Worm (Caenorhabditis elegans) whole organism, late embryonic: Measurements from ENCODE around the gene Y38C1BA.4.

Experiments
- C08G9.2 ChIP-seq: sonication (generic microtip); optimal IDR thresholded peaks from 2 replicates; lab custom pipeline; 2016; ENCODE audit warnings: mild to moderate bottlenecking, missing genetic modification characterization, moderate library complexity, missing compliant biosample characterization
- C38D4.7 ChIP-seq: fragments of 200-800 bp; sonication (Bioruptor generic); optimal IDR thresholded peaks from 2 replicates; lab custom pipeline; 2018; ENCODE audit warnings: mild to moderate bottlenecking, missing genetic modification characterization, moderate library complexity, missing compliant biosample characterization
- F13H6.1 ChIP-seq: sonication (generic microtip); optimal IDR thresholded peaks from 2 replicates; lab custom pipeline; 2016; ENCODE audit warnings: missing genetic modification characterization, missing compliant biosample characterization
- K02D7.2 ChIP-seq: sonication (generic microtip); optimal IDR thresholded peaks from 2 replicates; lab custom pipeline; 2017; ENCODE audit warnings: mild to moderate bottlenecking, missing genetic modification characterization, missing compliant biosample characterization
- K09A11.1 ChIP-seq: sonication (generic microtip); optimal IDR thresholded peaks from 2 replicates; lab custom pipeline; 2017; ENCODE audit warnings: antibody characterized with exemption, mild to moderate bottlenecking, missing genetic modification characterization, missing compliant biosample characterization; ENCODE audit not compliant: insufficient read depth
- ahr-1 ChIP-seq: sonication (generic microtip); optimal IDR thresholded peaks from 2 replicates; lab custom pipeline; 2016; ENCODE audit warnings: missing genetic modification characterization, missing compliant biosample characterization
- ceh-18 ChIP-seq: sonication (generic microtip); optimal IDR thresholded peaks from 2 replicates; lab custom pipeline; 2016; ENCODE audit warnings: missing genetic modification characterization, missing compliant biosample characterization
- ceh-24 ChIP-seq: sonication (generic microtip); optimal IDR thresholded peaks from 2 replicates; lab custom pipeline; 2016; ENCODE audit warnings: mild to moderate bottlenecking, missing genetic modification characterization, missing compliant biosample characterization
- ceh-30 ChIP-seq: fragments of 150-350 bp; optimal IDR thresholded peaks from 2 replicates; lab custom pipeline; 2014; ENCODE audit warnings: missing biosample characterization, missing genetic modification characterization
- ceh-31 ChIP-seq: sonication (generic microtip); optimal IDR thresholded peaks from 2 replicates; lab custom pipeline; 2016; ENCODE audit warnings: missing genetic modification characterization, missing compliant biosample characterization
- dmd-4 ChIP-seq: sonication (generic microtip); optimal IDR thresholded peaks from 2 replicates; lab custom pipeline; 2016; ENCODE audit warnings: borderline replicate concordance, missing genetic modification characterization, missing compliant biosample characterization
- fkh-6 ChIP-seq: sonication (generic microtip); optimal IDR thresholded peaks from 2 replicates; lab custom pipeline; 2016; ENCODE audit warnings: missing genetic modification characterization, missing compliant biosample characterization
- hlh-13 ChIP-seq: fragments of 200-800 bp; sonication (Bioruptor generic); optimal IDR thresholded peaks from 2 replicates; lab custom pipeline; 2018; ENCODE audit warnings: mild to moderate bottlenecking, missing genetic modification characterization, missing compliant biosample characterization
- hlh-15 ChIP-seq: sonication (generic microtip); optimal IDR thresholded peaks from 2 replicates; lab custom pipeline; 2016; ENCODE audit warnings: missing genetic modification characterization, missing compliant biosample characterization
- hlh-30 ChIP-seq: sonication (generic microtip); optimal IDR thresholded peaks from 2 replicates; lab custom pipeline; 2017; ENCODE audit warnings: antibody characterized with exemption, missing genetic modification characterization, missing compliant biosample characterization; ENCODE audit not compliant: insufficient read depth
- hlh-6 ChIP-seq: sonication (generic microtip); optimal IDR thresholded peaks from 2 replicates; lab custom pipeline; 2016; ENCODE audit warnings: missing genotype, missing genetic modification characterization, missing compliant biosample characterization
- hlh-8 ChIP-seq: sonication (generic microtip); optimal IDR thresholded peaks from 2 replicates; lab custom pipeline; 2016; ENCODE audit warnings: missing genotype, missing genetic modification characterization, missing compliant biosample characterization
- nhr-11 ChIP-seq: fragments of 150-350 bp; optimal IDR thresholded peaks from 2 replicates; lab custom pipeline; 2014; ENCODE audit warnings: missing biosample characterization, missing genetic modification characterization
- pat-9 ChIP-seq: fragments of 200-800 bp; sonication (Bioruptor generic); optimal IDR thresholded peaks from 2 replicates; lab custom pipeline; 2018; ENCODE audit warnings: mild to moderate bottlenecking, missing genetic modification characterization, moderate library complexity, missing compliant biosample characterization
- pax-1 ChIP-seq: fragments of 150-350 bp; optimal IDR thresholded peaks from 2 replicates; lab custom pipeline; 2014; ENCODE audit warnings: missing biosample characterization, missing genetic modification characterization
- pha-2 ChIP-seq: sonication (generic microtip); optimal IDR thresholded peaks from 2 replicates; lab custom pipeline; 2017; ENCODE audit warnings: mild to moderate bottlenecking, missing genetic modification characterization, missing compliant biosample characterization
- ref-2 ChIP-seq: sonication (generic microtip); optimal IDR thresholded peaks from 2 replicates; lab custom pipeline; 2016; ENCODE audit warnings: missing genetic modification characterization, missing compliant biosample characterization
- sox-2 ChIP-seq: fragments of 200-800 bp; sonication (Bioruptor generic); IDR thresholded peaks from 2 replicates; pipeline ENCODE4 v1.3.6; 2022; ENCODE audit warnings: missing genetic modification reagents, missing genetic modification characterization, missing compliant biosample characterization
- syd-9 ChIP-seq: sonication (generic microtip); optimal IDR thresholded peaks from 2 replicates; lab custom pipeline; 2016; ENCODE audit warnings: mild to moderate bottlenecking, missing genetic modification characterization, moderate library complexity, missing compliant biosample characterization
- tbx-2 ChIP-seq: sonication (generic microtip); optimal IDR thresholded peaks from 2 replicates; lab custom pipeline; 2016; ENCODE audit warnings: missing genetic modification characterization, missing compliant biosample characterization
- tbx-7 ChIP-seq: sonication (generic microtip); optimal IDR thresholded peaks from 2 replicates; lab custom pipeline; 2016; ENCODE audit warnings: missing genotype, missing genetic modification characterization, missing compliant biosample characterization
- unc-3 ChIP-seq, 2 experiments: fragments of 200-800 bp in 1 of 2; sonication (Bioruptor generic) in 1 of 2; sonication (generic microtip) in 1 of 2; conservative IDR thresholded peaks in 1 of 2; optimal IDR thresholded peaks in 1 of 2; 2 replicates each; pipeline versions ENCODE4 v1.3.6 to Lab custom; 2016 to 2022; ENCODE audit warnings: missing compliant biosample characterization in 2 of 2, missing genetic modification characterization in 2 of 2, missing genetic modification reagents in 1 of 2
- unc-42 ChIP-seq: sonication (generic microtip); optimal IDR thresholded peaks from 2 replicates; lab custom pipeline; 2016; ENCODE audit warnings: missing genotype, missing genetic modification characterization, missing compliant biosample characterization
- unc-55 ChIP-seq: sonication (generic microtip); optimal IDR thresholded peaks from 2 replicates; lab custom pipeline; 2017; ENCODE audit warnings: missing biosample characterization, missing genetic modification reagents, missing genetic modification characterization
- zip-5 ChIP-seq: sonication (generic microtip); optimal IDR thresholded peaks from 2 replicates; lab custom pipeline; 2016; ENCODE audit warnings: missing genetic modification characterization, missing compliant biosample characterization
- ztf-16 ChIP-seq: sonication (generic microtip); optimal IDR thresholded peaks from 2 replicates; lab custom pipeline; 2017; ENCODE audit warnings: missing genetic modification characterization, missing compliant biosample characterization

The Y38C1BA.4 gene

ce11 chrIV:1803882-1804281 is 17.8 kb upstream of the Y38C1BA.4 start, which contains the start of gene Y38C1BA.1:
Gene Y38C1BA.1 (minus strand): TSS chrIV:1803982.
- TF ChIP-seq sox-2 (GFP tag; lab: Robert Waterston, UW) = no peak
- TF ChIP-seq ceh-18 (tag; lab: Kevin White, UChicago) = no peak
- TF ChIP-seq ref-2 (tag; lab: Kevin White, UChicago) = no peak
- TF ChIP-seq nhr-11 (tag; lab: Kevin White, UChicago) = no peak
- no peak for TF ChIP-seq syd-9 (tag; lab: Kevin White, UChicago)

ce11 chrIV:1804613-1805012 is 17.0 kb upstream of the Y38C1BA.4 start:
- TF ChIP-seq unc-55 (GFP tag; lab: Kevin White, UChicago) = no peak
- TF ChIP-seq, all 69 proteins: peak for 0

- TF ChIP-seq ceh-24 (tag; lab: Kevin White, UChicago) (no peak), C08G9.2 (tag; lab: Kevin White, UChicago) (no peak), pat-9 (no peak), tbx-2 (tag; lab: Kevin White, UChicago) (no peak)
Measured at ce11 chrIV:1813869-1814268, 7.8 kb upstream of the Y38C1BA.4 start.

- TF ChIP-seq pha-2 (tag; lab: Kevin White, UChicago) = no peak
- TF ChIP-seq unc-42 (tag; lab: Kevin White, UChicago) = peak; percentile 32
- TF ChIP-seq tbx-2 (tag; lab: Kevin White, UChicago) = peak; percentile 17
Measured at ce11 chrIV:1814764-1815518, 6.7 kb upstream of the Y38C1BA.4 start, which contains the start of gene snn-1. Gene snn-1 (minus strand): TSS chrIV:1815118.

- TF ChIP-seq hlh-15 (no peak), dmd-4 (tag; lab: Kevin White, UChicago) (no peak), unc-42 (tag; lab: Kevin White, UChicago) (peak; percentile 73), ceh-31 (tag; lab: Kevin White, UChicago) (peak; percentile 11)
Measured at ce11 chrIV:1816238-1816637, 5.4 kb upstream of the Y38C1BA.4 start.

- no peak for TF ChIP-seq fkh-6 (tag; lab: Kevin White, UChicago)
- no peak for TF ChIP-seq C38D4.7 (GFP tag; lab: Kevin White, UChicago)
- TF ChIP-seq hlh-13 (GFP tag; lab: Kevin White, UChicago) = no peak
- TF ChIP-seq hlh-30 (tag; lab: Kevin White, UChicago) = no peak
- TF ChIP-seq ceh-24 (tag; lab: Kevin White, UChicago) = no peak
- TF ChIP-seq K09A11.1 (tag; lab: Kevin White, UChicago) = no peak
- TF ChIP-seq ztf-16 = no peak
- no peak for TF ChIP-seq K02D7.2 (tag; lab: Kevin White, UChicago)
- TF ChIP-seq hlh-8 (tag; lab: Kevin White, UChicago) = no peak
- no peak for TF ChIP-seq zip-5 (tag; lab: Kevin White, UChicago)
- TF ChIP-seq hlh-6 (tag; lab: Kevin White, UChicago) = no peak
- no peak for TF ChIP-seq pax-1 (tag; lab: Kevin White, UChicago)
- no peak for TF ChIP-seq nhr-11 (tag; lab: Kevin White, UChicago)
- no peak for TF ChIP-seq F13H6.1
- TF ChIP-seq unc-3 (GFP tag; conservative IDR thresholded peaks at IDR 0.05; lab: Robert Waterston, UW) = no peak
- no peak for TF ChIP-seq unc-3 (tag; optimal IDR thresholded peaks at IDR 0.05; lab: Kevin White, UChicago)
- no peak for TF ChIP-seq ahr-1 (tag; lab: Kevin White, UChicago)
- no peak for TF ChIP-seq tbx-7
- no peak for TF ChIP-seq ceh-30 (tag; lab: Kevin White, UChicago)
Measured at ce11 chrIV:1818467-1819076, 3.1 kb upstream of the Y38C1BA.4 start.
